Worm (Caenorhabditis elegans): ENCODE measurements around the gene nas-32.
"Not testable (repeated sequence)": the region's sequence is repeated elsewhere in the genome, so short reads cannot be mapped to it uniquely, and the experiment has no call there.

Gene nas-32

DNA sequence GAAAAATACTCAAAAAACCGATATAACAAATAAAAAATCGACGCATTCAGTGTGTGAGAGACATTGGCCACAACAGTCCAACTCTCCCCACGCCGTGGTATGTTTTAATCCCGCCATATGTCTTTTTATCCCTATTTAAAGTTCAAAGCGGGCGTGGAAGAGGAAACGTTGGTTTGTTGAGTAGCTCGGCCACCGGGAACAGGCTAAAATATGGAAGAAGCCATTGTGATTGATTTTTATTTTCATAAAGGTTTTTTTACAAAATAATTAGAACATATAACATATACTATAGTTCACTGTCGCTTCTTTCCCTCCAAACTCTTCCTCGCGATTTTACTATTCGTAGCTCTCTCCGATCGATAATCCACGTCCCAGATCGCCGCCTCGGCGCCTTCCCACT, at the start of gene nas-32:
nas-32 (minus strand) TSS at position 101 of the 400 bp plus-strand sequence.
- TF ChIP-seq unc-62 (GFP tag; optimal IDR thresholded peaks at IDR 0.05), result no peak

DNA sequence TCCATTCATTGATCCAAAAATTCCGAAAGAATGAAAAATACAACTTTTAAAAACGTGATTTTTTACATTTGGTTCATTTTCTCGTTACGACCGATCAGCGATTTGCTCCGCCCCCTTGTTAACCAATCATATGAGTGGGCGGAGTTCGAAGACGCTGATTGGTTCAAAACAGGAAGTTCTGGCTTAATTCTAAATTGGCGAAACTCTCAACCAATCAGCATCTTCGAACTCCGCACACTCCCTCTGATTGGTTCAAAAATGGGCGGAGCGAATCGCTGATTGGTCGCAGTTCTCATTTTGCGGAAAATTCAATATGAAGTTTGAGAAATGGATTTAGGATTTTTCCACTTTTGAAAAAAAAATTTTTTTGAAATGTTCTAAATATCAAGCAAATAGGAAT, 46.8 kb upstream of the nas-32 start:
- TF ChIP-seq unc-62 (GFP tag; optimal IDR thresholded peaks at IDR 0.05), result no peak

- TF ChIP-seq unc-62 (GFP tag; optimal IDR thresholded peaks at IDR 0.05), result no peak
Observed at ce11 chrV:945144-945543, 46.2 kb upstream of the nas-32 start, which contains the start of gene Y50D4C.3. TSS of gene Y50D4C.3 (minus strand) at chrV:945244.

ce11 chrV:942556-942955, 43.6 kb upstream of the nas-32 start:
- TF ChIP-seq unc-62 (GFP tag; optimal IDR thresholded peaks at IDR 0.05), result no peak

ce11 chrV:939341-939740, 40.4 kb upstream of the nas-32 start:
- no peak for TF ChIP-seq unc-62 (GFP tag; optimal IDR thresholded peaks at IDR 0.05)

- no peak for TF ChIP-seq unc-62 (GFP tag; optimal IDR thresholded peaks at IDR 0.05)
Observed at ce11 chrV:917488-917887, 18.5 kb upstream of the nas-32 start, which contains the start of gene H24K24.2. TSS of gene H24K24.2 (plus strand) at chrV:917788.

DNA sequence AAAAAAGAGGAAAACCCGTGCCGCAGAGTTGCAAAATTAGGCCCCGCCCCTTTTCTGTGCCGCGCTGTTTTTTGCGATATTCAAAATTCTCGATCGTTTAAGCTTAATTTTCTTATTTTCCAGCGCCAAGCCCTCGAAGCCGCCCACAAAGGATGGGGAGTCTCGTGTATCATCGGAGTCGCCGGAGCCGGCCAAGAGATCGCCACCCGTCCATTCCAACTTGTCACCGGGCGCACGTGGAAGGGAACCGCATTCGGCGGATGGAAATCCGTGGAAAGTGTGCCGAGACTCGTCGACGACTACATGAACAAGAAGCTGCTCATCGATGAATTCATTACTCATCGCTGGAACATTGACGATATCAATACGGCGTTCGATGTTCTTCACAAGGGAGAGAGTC, 16.7 kb upstream of the nas-32 start:
- TF ChIP-seq unc-62 (GFP tag; optimal IDR thresholded peaks at IDR 0.05), result no peak

- TF ChIP-seq unc-62 (GFP tag; optimal IDR thresholded peaks at IDR 0.05), result no peak
Observed at ce11 chrV:911474-911873, 12.5 kb upstream of the nas-32 start, which contains the start of gene adh-5. TSS of gene adh-5 (plus strand) at chrV:911774.

DNA sequence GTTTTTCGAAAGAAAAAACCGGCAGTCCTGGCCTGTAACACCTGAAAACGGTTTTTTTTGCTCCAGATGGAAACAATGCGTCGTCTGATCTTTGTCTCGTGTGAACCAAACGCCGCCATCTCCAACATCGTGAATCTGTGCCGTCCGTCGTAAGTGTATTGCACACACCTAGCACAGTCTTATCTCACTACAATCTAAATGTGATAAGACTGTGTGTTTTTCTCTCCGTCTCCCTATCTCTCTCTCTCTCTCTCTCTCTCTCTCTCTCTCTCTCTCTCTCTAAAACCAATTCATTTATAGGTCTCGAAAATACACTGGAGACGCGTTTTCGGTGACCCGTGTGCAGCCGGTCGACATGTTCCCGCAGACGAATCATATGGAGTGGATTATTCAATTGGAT, 11.6 kb upstream of the nas-32 start:
- no peak for TF ChIP-seq unc-62 (GFP tag; optimal IDR thresholded peaks at IDR 0.05)

- TF ChIP-seq unc-62 (GFP tag; optimal IDR thresholded peaks at IDR 0.05), result no peak
Observed at ce11 chrV:908681-909080, 9.7 kb upstream of the nas-32 start.

ce11 chrV:904232-904983, 5.4 kb upstream of the nas-32 start, which contains the start of gene trm-2A:
TSS of gene trm-2A (plus strand) at chrV:904963.
- no peak for TF ChIP-seq unc-62 (GFP tag; optimal IDR thresholded peaks at IDR 0.05)

- TF ChIP-seq unc-62 (GFP tag; optimal IDR thresholded peaks at IDR 0.05), result no peak
Observed at ce11 chrV:903460-903859, 4.5 kb upstream of the nas-32 start, which contains the start of gene fmo-5. TSS of gene fmo-5 (minus strand) at chrV:903665.

DNA sequence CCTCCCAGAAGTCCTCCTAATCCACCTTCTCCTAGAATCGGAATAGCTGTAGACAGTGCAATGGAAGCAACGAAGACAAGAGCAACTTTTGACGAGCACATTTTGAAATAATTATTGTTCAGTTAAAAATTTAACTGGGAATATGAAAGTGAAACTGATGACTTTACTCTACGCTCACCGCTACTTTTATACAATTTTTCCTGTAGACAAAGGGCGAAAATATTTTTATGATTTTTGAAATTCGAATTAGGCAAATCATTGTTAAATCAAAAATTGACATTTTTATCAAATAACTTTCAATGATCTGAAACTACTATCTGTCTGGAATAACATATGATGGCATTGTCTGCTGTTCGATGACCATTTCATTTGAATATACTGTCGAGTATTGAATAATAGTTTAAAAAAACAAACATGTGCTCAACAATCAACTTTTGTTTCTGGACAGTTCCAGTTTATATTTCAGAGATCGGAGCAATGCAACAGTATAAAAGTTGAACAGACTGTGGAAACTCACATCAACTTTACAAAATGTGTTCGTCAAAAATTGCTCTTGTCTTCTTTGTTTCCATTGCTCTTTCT, 5.5 kb downstream of the nas-32 start, which contains the start of the genes srlf-23 and srlf-20:
srlf-23 (minus strand) TSS at position 101 of the 582 bp plus-strand sequence.
srlf-20 (plus strand) TSS at position 532 of the 582 bp plus-strand sequence.
- no peak for TF ChIP-seq unc-62 (GFP tag; optimal IDR thresholded peaks at IDR 0.05)

DNA sequence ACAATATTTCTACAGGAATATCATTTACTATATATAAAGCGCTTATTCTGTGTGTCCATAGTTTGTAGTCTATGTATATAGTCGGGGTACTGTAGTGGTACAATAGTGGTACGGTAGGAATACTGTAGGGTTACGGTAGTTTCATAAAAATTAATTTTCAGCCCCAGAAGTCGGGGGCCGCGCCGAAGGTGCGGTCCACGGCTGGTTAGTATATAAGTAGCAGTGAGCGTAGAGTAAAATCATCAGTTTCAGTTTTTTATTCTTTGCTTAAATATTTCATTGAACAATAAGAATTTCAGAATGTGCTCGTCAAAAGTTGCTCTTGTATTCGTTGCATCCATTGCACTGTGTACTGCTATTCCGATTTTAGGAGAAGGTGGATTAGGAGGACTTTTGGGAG, 8.2 kb downstream of the nas-32 start, which contains the start of gene srlf-22:
srlf-22 (plus strand) TSS at position 301 of the 400 bp plus-strand sequence.
- not testable (repeated sequence) for TF ChIP-seq unc-62 (GFP tag; optimal IDR thresholded peaks at IDR 0.05)

- TF ChIP-seq unc-62 (GFP tag; optimal IDR thresholded peaks at IDR 0.05), result no peak
Observed at ce11 chrV:890423-890822, 8.6 kb downstream of the nas-32 start, which contains the start of gene srlf-21. TSS of gene srlf-21 (minus strand) at chrV:890523.

DNA sequence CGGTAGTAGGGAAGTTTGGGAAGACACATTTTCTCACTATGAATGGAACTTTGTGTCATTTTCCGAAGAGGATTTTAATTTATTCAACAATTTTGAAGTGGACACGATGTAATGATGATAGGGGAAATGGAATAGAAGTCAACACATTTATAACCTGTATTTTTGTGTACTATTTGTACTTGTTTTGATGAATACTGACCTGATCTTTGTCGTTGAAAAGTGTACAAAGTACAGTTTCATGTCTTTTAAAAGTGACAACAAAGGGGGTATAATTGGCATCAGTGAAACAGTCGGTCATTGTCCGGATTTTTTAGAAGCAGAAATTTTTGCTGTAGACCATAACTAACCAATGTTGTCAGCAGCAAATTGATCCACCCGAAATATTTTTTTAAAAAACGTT, 9.8 kb downstream of the nas-32 start, which contains the start of gene T02B11.6:
T02B11.6 (minus strand) TSS at position 101 of the 400 bp plus-strand sequence.
- no peak for TF ChIP-seq unc-62 (GFP tag; optimal IDR thresholded peaks at IDR 0.05)

DNA sequence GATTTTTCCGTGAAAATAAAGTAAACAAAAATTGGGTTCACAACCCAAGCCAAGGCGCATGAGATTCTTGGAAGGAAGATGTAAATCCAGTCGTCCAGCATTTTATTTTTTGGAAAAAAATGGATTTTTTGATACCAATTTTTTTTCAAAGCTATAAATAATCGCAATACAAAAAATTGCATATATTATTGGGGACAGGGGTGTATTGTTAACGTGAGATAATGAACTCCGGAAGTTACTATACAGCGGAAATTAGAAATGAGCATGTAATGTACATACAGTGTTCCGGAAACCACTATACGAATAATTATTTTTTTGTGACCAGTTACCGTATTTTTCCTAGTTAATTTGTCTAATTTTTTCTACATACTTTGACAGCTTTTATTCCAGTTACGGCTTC, 14.7 kb downstream of the nas-32 start, which contains the start of gene srj-38:
srj-38 (minus strand) TSS at position 101 of the 400 bp plus-strand sequence.
- TF ChIP-seq unc-62 (GFP tag; optimal IDR thresholded peaks at IDR 0.05), result no peak
